Fruit fly (Drosophila melanogaster) whole organism, prepupa: ENCODE results near the gene Jon25Bi.

Experiments
- Blimp-1 ChIP-seq: fragments of 200-800 bp; sonication (Bioruptor generic); optimal IDR thresholded peaks from 3 replicates; lab custom pipeline; 2017; ENCODE audit warnings: missing biosample characterization, missing genetic modification characterization, mild to moderate bottlenecking, moderate library complexity, missing genetic modification reagents
- CG10631 ChIP-seq: fragments of 200-800 bp; sonication (Bioruptor generic); optimal IDR thresholded peaks from 2 replicates; lab custom pipeline; 2016; ENCODE audit warnings: missing biosample characterization, missing genetic modification characterization
- CG10669 ChIP-seq: fragments of 200-800 bp; sonication (Bioruptor generic); optimal IDR thresholded peaks from 3 replicates; lab custom pipeline; 2018; ENCODE audit warnings: missing biosample characterization, mild to moderate bottlenecking, missing genetic modification characterization, moderate library complexity
- CG11294 ChIP-seq: fragments of 200-800 bp; sonication (Bioruptor generic); IDR thresholded peaks from 2 replicates; pipeline ENCODE4 v1.3.6; 2022; ENCODE audit warnings: missing biosample characterization, missing genetic modification characterization
- CG11762 ChIP-seq: fragments of 200-800 bp; sonication (Bioruptor generic); optimal IDR thresholded peaks from 3 replicates; lab custom pipeline; 2016; ENCODE audit warnings: missing biosample characterization, missing genetic modification characterization; ENCODE audit not compliant: insufficient read depth
- CG15336 ChIP-seq: fragments of 200-800 bp; sonication (Bioruptor generic); IDR thresholded peaks from 2 replicates; pipeline ENCODE4 v1.3.6; 2022; ENCODE audit warnings: missing biosample characterization, missing genetic modification characterization
- CG16779 ChIP-seq: fragments of 200-800 bp; sonication (Bioruptor generic); optimal IDR thresholded peaks from 3 replicates; lab custom pipeline; 2017; ENCODE audit warnings: missing biosample characterization, mild to moderate bottlenecking, missing genetic modification characterization
- CG3032 ChIP-seq: fragments of 200-800 bp; optimal IDR thresholded peaks from 2 replicates; lab custom pipeline; 2019; ENCODE audit warnings: missing biosample characterization, mild to moderate bottlenecking, missing genetic modification characterization, moderate library complexity
- CG31627 ChIP-seq: fragments of 200-800 bp; sonication (Bioruptor generic); optimal IDR thresholded peaks from 3 replicates; lab custom pipeline; 2016; ENCODE audit warnings: missing biosample characterization, missing genetic modification characterization
- CG32006 ChIP-seq: fragments of 200-800 bp; sonication (Bioruptor generic); optimal IDR thresholded peaks from 3 replicates; lab custom pipeline; 2017; ENCODE audit warnings: missing biosample characterization, mild to moderate bottlenecking, missing genetic modification characterization
- CG34406 ChIP-seq: fragments of 200-800 bp; sonication (Bioruptor generic); optimal IDR thresholded peaks from 3 replicates; lab custom pipeline; 2016; ENCODE audit warnings: missing biosample characterization, missing genetic modification characterization
- CG3919 ChIP-seq: fragments of 200-800 bp; sonication (Bioruptor generic); optimal IDR thresholded peaks from 3 replicates; lab custom pipeline; 2016; ENCODE audit warnings: missing biosample characterization, missing genetic modification characterization
- CG4318 ChIP-seq: fragments of 200-800 bp; sonication (Bioruptor generic); optimal IDR thresholded peaks from 3 replicates; lab custom pipeline; 2017; ENCODE audit warnings: missing biosample characterization, mild to moderate bottlenecking, missing genetic modification characterization
- CG6163 ChIP-seq: fragments of 200-800 bp; sonication (Bioruptor generic); IDR thresholded peaks from 3 replicates; pipeline ENCODE4 v1.3.6; 2022; ENCODE audit warnings: missing biosample characterization, missing genetic modification characterization
- CG6276 ChIP-seq: fragments of 200-800 bp; sonication (Bioruptor generic); optimal IDR thresholded peaks from 2 replicates; lab custom pipeline; 2017; ENCODE audit warnings: missing biosample characterization, mild to moderate bottlenecking, missing genetic modification characterization
- CG6792 ChIP-seq: fragments of 200-800 bp; sonication (Bioruptor generic); optimal IDR thresholded peaks from 3 replicates; lab custom pipeline; 2016; ENCODE audit warnings: missing biosample characterization, missing genetic modification characterization
- CG6854 ChIP-seq: fragments of 200-800 bp; sonication (Bioruptor generic); optimal IDR thresholded peaks from 2 replicates; lab custom pipeline; 2017; ENCODE audit warnings: missing biosample characterization, mild to moderate bottlenecking, missing genetic modification characterization
- CG7368 ChIP-seq: fragments of 200-800 bp; sonication (Bioruptor generic); optimal IDR thresholded peaks from 3 replicates; lab custom pipeline; 2016; ENCODE audit warnings: missing biosample characterization, missing genetic modification characterization
- CG8119 ChIP-seq: fragments of 200-800 bp; sonication (Bioruptor generic); IDR thresholded peaks from 3 replicates; pipeline ENCODE4 v1.3.6; 2022; ENCODE audit warnings: missing biosample characterization, missing genetic modification characterization
- CG8319 ChIP-seq: fragments of 200-800 bp; sonication (Bioruptor generic); optimal IDR thresholded peaks from 3 replicates; lab custom pipeline; 2016; ENCODE audit warnings: missing biosample characterization, missing genetic modification characterization
- CG8632 ChIP-seq: fragments of 200-800 bp; sonication (Bioruptor generic); optimal IDR thresholded peaks from 3 replicates; lab custom pipeline; 2016; ENCODE audit warnings: missing biosample characterization, missing genetic modification characterization
- CG9139 ChIP-seq: fragments of 200-800 bp; sonication (Bioruptor generic); optimal IDR thresholded peaks from 3 replicates; lab custom pipeline; 2017; ENCODE audit warnings: missing biosample characterization, mild to moderate bottlenecking, missing genetic modification characterization
- Eip78C ChIP-seq: fragments of 200-800 bp; sonication (Bioruptor generic); peaks from one replicate; lab custom pipeline; 2016; ENCODE audit warnings: missing biosample characterization, missing genetic modification characterization
- Ets21C ChIP-seq: fragments of 200-800 bp; sonication (Bioruptor generic); optimal IDR thresholded peaks from 3 replicates; lab custom pipeline; 2016; ENCODE audit warnings: missing biosample characterization, missing genetic modification characterization
- Gug ChIP-seq: fragments of 200-800 bp; sonication (Bioruptor generic); IDR thresholded peaks from 2 replicates; pipeline ENCODE4 v1.3.6; 2022; ENCODE audit warnings: missing biosample characterization, missing genetic modification characterization
- Hr38 ChIP-seq: sonication (Bioruptor generic); optimal IDR thresholded peaks from 2 replicates; lab custom pipeline; 2016; ENCODE audit warnings: missing biosample characterization, missing genetic modification characterization
- Hr4 ChIP-seq: fragments of 200-800 bp; sonication (Bioruptor generic); optimal IDR thresholded peaks from 3 replicates; lab custom pipeline; 2016; ENCODE audit warnings: missing biosample characterization, missing genetic modification characterization
- Lpt ChIP-seq: fragments of 200-800 bp; sonication (Bioruptor generic); optimal IDR thresholded peaks from 3 replicates; lab custom pipeline; 2016; ENCODE audit warnings: missing biosample characterization, missing genetic modification characterization
- OdsH ChIP-seq: fragments of 200-800 bp; sonication (Bioruptor generic); optimal IDR thresholded peaks from 3 replicates; lab custom pipeline; 2016; ENCODE audit warnings: missing biosample characterization, missing genetic modification characterization
- Smox ChIP-seq: fragments of 200-800 bp; sonication (Bioruptor generic); optimal IDR thresholded peaks from 3 replicates; lab custom pipeline; 2016; ENCODE audit warnings: missing biosample characterization, missing genetic modification characterization
- Sox102F ChIP-seq: fragments of 200-800 bp; sonication (Bioruptor generic); optimal IDR thresholded peaks from 2 replicates; lab custom pipeline; 2016; ENCODE audit warnings: missing biosample characterization, mild to moderate bottlenecking, missing genetic modification characterization
- Sox14 ChIP-seq: fragments of 200-800 bp; sonication (Bioruptor generic); optimal IDR thresholded peaks from 3 replicates; lab custom pipeline; 2016; ENCODE audit warnings: missing biosample characterization, missing genetic modification characterization
- Sox15 ChIP-seq: fragments of 200-800 bp; sonication (Bioruptor generic); optimal IDR thresholded peaks from 3 replicates; lab custom pipeline; 2016; ENCODE audit warnings: missing biosample characterization, missing genetic modification characterization
- achi ChIP-seq: fragments of 200-800 bp; sonication (Bioruptor generic); optimal IDR thresholded peaks from 3 replicates; lab custom pipeline; 2016; ENCODE audit warnings: missing biosample characterization, missing genetic modification characterization
- acj6 ChIP-seq: fragments of 200-800 bp; sonication (Bioruptor generic); optimal IDR thresholded peaks from 3 replicates; lab custom pipeline; 2016; ENCODE audit warnings: missing biosample characterization, missing genetic modification characterization
- cyc ChIP-seq: fragments of 200-800 bp; sonication (Bioruptor generic); optimal IDR thresholded peaks from 3 replicates; lab custom pipeline; 2016; ENCODE audit warnings: missing biosample characterization, missing genetic modification characterization
- dac ChIP-seq: fragments of 200-800 bp; sonication (Bioruptor generic); optimal IDR thresholded peaks from 2 replicates; lab custom pipeline; 2017; ENCODE audit warnings: missing biosample characterization, mild to moderate bottlenecking, missing genetic modification characterization
- eg ChIP-seq: fragments of 200-800 bp; sonication (Bioruptor generic); IDR thresholded peaks from 3 replicates; pipeline ENCODE4 v1.3.6; 2022; ENCODE audit warnings: missing biosample characterization, missing genetic modification characterization
- fd59A ChIP-seq: fragments of 200-800 bp; sonication (Bioruptor generic); optimal IDR thresholded peaks from 2 replicates; lab custom pipeline; 2017; ENCODE audit warnings: missing biosample characterization, mild to moderate bottlenecking, missing genetic modification characterization, missing genetic modification reagents
- fkh ChIP-seq: fragments of 200-800 bp; sonication (Bioruptor generic); optimal IDR thresholded peaks from 3 replicates; lab custom pipeline; 2017; ENCODE audit warnings: missing biosample characterization, mild to moderate bottlenecking, missing genetic modification characterization, moderate library complexity
- lz ChIP-seq: fragments of 200-800 bp; sonication (Bioruptor generic); optimal IDR thresholded peaks from 3 replicates; lab custom pipeline; 2016; ENCODE audit warnings: missing biosample characterization, missing genetic modification characterization
- net ChIP-seq: fragments of 200-800 bp; sonication (Bioruptor generic); optimal IDR thresholded peaks from 3 replicates; lab custom pipeline; 2016; ENCODE audit warnings: missing biosample characterization, missing genetic modification characterization
- pdm3 ChIP-seq: fragments of 200-800 bp; sonication (Bioruptor generic); optimal IDR thresholded peaks from 3 replicates; lab custom pipeline; 2016; ENCODE audit warnings: missing biosample characterization, missing genetic modification characterization
- salr ChIP-seq, 2 experiments: fragments of 200-800 bp; sonication (Bioruptor generic); optimal IDR thresholded peaks; 3 replicates each; lab custom pipeline; 2016 to 2018; ENCODE audit warnings: missing biosample characterization in 2 of 2, missing genetic modification characterization in 2 of 2, mild to moderate bottlenecking in 1 of 2
- ss ChIP-seq, 2 experiments: fragments of 200-800 bp; sonication (Bioruptor generic); optimal IDR thresholded peaks; 2 replicates in 1 of 2; 3 replicates in 1 of 2; lab custom pipeline; 2017 to 2018; ENCODE audit warnings: mild to moderate bottlenecking in 2 of 2, missing biosample characterization in 2 of 2, missing genetic modification characterization in 2 of 2, moderate library complexity in 1 of 2
- svp ChIP-seq: fragments of 200-800 bp; sonication (Bioruptor generic); peaks from one replicate; lab custom pipeline; 2016; ENCODE audit warnings: missing biosample characterization, missing genetic modification characterization

Jon25Bi gene

DNA sequence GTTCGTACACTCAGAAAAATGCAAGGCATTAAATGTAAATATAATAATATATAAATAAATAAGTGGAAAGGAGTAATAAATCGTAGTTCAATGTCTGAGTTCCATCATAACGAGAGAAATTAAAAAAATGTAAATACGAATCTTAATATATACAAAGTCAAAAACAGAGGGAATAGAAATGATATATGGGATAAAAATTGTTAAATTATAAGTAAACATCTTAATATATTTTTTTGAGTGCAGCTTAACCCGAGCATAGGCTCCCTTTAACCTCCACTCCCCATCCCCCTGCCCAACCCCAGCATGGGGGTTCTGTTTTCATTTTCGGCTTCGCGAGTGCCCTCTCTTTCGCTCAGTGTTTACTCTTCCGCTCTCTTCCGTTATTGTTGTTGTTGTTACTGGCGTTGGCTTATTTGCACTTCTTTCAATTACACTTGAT, 39.2 kb downstream of the Jon25Bi start (continued):
- TF ChIP-seq lz (GFP tag; lab: Kevin White, UChicago) (no peak), CG15336 (0 out of 2 replicates have a peak, but pooled peaks have one; percentile 33), CG34406 (GFP tag; lab: Kevin White, UChicago) (peak; percentile 73), CG31627 (GFP tag; lab: Kevin White, UChicago) (no peak), CG32006 (GFP tag; lab: Kevin White, UChicago) (peak; percentile 67), Sox102F (GFP tag; lab: Kevin White, UChicago) (no peak), acj6 (GFP tag; lab: Kevin White, UChicago) (peak; percentile 57), fd59A (peak; percentile 19), pdm3 (no peak)

DNA sequence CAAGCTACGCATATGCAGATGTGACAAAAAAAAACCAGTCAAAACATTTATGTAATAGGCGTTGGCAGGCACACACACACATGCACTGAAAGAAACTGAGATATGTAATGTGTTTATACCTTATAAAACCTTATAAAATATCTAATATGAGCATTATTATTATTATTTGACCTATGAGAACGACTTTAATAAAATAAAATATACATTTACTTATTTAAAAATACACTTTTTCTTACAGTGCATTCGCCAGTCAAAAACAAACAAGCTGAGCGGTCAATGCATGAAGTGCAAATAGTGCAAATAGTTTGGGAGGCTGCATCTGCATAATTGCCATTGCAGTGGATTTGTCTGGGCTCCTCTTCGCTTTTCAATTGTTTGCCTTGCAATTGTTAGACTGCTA, 47.0 kb downstream of the Jon25Bi start:
- peak; percentile 59 for TF ChIP-seq svp (GFP tag; lab: Kevin White, UChicago)
- TF ChIP-seq CG16779 (tag; lab: Kevin White, UChicago), result peak; percentile 17
- peak; percentile 30 for TF ChIP-seq CG34406 (GFP tag; lab: Kevin White, UChicago)
- TF ChIP-seq CG11294 (GFP tag; lab: Robert Waterston, UW), result peak; percentile 66
- TF ChIP-seq CG8119, result peak; percentile 87
- TF ChIP-seq ss (GFP tag; optimal IDR thresholded peaks at IDR 0.05; lab: Kevin White, UChicago), result no peak
- no peak for TF ChIP-seq CG9139 (GFP tag; lab: Kevin White, UChicago)
- peak; percentile 20 for TF ChIP-seq Lpt (GFP tag; lab: Kevin White, UChicago)
- peak; percentile 20 for TF ChIP-seq CG8632 (GFP tag; lab: Kevin White, UChicago)
- peak; percentile 17 for TF ChIP-seq dac (GFP tag; lab: Kevin White, UChicago)
- no peak for TF ChIP-seq CG6854 (GFP tag; lab: Kevin White, UChicago)
- TF ChIP-seq net (GFP tag; lab: Kevin White, UChicago), result peak; percentile 74
- peak; percentile 76 for TF ChIP-seq Hr4
- TF ChIP-seq cyc (GFP tag; lab: Kevin White, UChicago), result peak; percentile 10
- TF ChIP-seq CG3032, result no peak
- peak; percentile 51 for TF ChIP-seq achi (GFP tag; lab: Kevin White, UChicago)
- TF ChIP-seq CG3919 (GFP tag; lab: Kevin White, UChicago), result peak; percentile 49
- TF ChIP-seq salr (GFP tag; optimal IDR thresholded peaks at IDR 0.05; lab: Kevin White, UChicago), result peak in 1 of 2 experiments; percentile 43
- peak; percentile 89 for TF ChIP-seq Eip78C
- TF ChIP-seq CG31627 (GFP tag; lab: Kevin White, UChicago), result no peak
- TF ChIP-seq Smox, result peak; percentile 11
- peak; percentile 38 for TF ChIP-seq CG7368
- TF ChIP-seq CG11762, result peak; percentile 33
- TF ChIP-seq CG32006 (GFP tag; lab: Kevin White, UChicago), result peak; percentile 65
- peak; percentile 36 for TF ChIP-seq fkh (GFP tag; lab: Kevin White, UChicago)
- TF ChIP-seq CG10631 (GFP tag; lab: Kevin White, UChicago), result peak; percentile 43
- TF ChIP-seq Sox15, result peak; percentile 20
- no peak for TF ChIP-seq Ets21C (GFP tag; lab: Kevin White, UChicago)
- TF ChIP-seq OdsH (GFP tag; lab: Kevin White, UChicago), result peak; percentile 60
- TF ChIP-seq fd59A, result no peak
- TF ChIP-seq CG4318 (GFP tag; lab: Kevin White, UChicago), result peak; percentile 24
- TF ChIP-seq CG6792 (GFP tag; lab: Kevin White, UChicago), result peak; percentile 20
- TF ChIP-seq CG10669 (GFP tag; lab: Kevin White, UChicago), result peak; percentile 8
- TF ChIP-seq CG8319 (GFP tag; lab: Kevin White, UChicago), result no peak
- peak; percentile 92 for TF ChIP-seq CG15336
- TF ChIP-seq Gug (GFP tag; lab: Robert Waterston, UW), result peak; percentile 65; the same call in 1 of the 2 replicates
- peak; percentile 86 for TF ChIP-seq CG6276 (GFP tag; lab: Kevin White, UChicago)
- TF ChIP-seq eg (GFP tag; lab: Robert Waterston, UW), result peak; percentile 91
- no peak for TF ChIP-seq Hr38
- no peak for TF ChIP-seq Sox14 (GFP tag; lab: Kevin White, UChicago)
- peak; percentile 46 for TF ChIP-seq pdm3
- peak; percentile 75; the same call in 2 of the 3 replicates for TF ChIP-seq CG6163
- no peak for TF ChIP-seq Blimp-1
